Worm (Caenorhabditis elegans) whole organism, midembryonic: ENCODE measurements around the gene K03H1.11.

Experiments used
- T22C8.4 ChIP-seq: fragments of 200-800 bp; sonication (Bioruptor generic); IDR thresholded peaks from 2 replicates; pipeline ENCODE4 v1.3.6; 2022; ENCODE audit warnings: missing genetic modification characterization, missing compliant biosample characterization
- flt-1 ChIP-seq: fragments of 200-800 bp; sonication (Bioruptor generic); IDR thresholded peaks from 2 replicates; pipeline ENCODE4 v1.3.6; 2022; ENCODE audit warnings: missing genetic modification characterization, missing compliant biosample characterization
- klf-2 ChIP-seq: fragments of 200-800 bp; sonication (Bioruptor generic); conservative IDR thresholded peaks from 2 replicates; pipeline ENCODE4 v1.3.6; 2022; ENCODE audit warnings: missing genetic modification reagents, missing genetic modification characterization, missing compliant biosample characterization
- tab-1 ChIP-seq: fragments of 200-800 bp; sonication (Bioruptor generic); IDR thresholded peaks from 2 replicates; pipeline ENCODE4 v1.3.6; 2022; ENCODE audit warnings: missing genetic modification characterization, missing compliant biosample characterization
- ztf-29 ChIP-seq: fragments of 200-800 bp; sonication (Bioruptor generic); IDR thresholded peaks from 2 replicates; pipeline ENCODE4 v1.3.6; 2022; ENCODE audit warnings: missing genetic modification reagents, missing genetic modification characterization, missing compliant biosample characterization

ce11 chrIII:9988352-9988751, 36.6 kb upstream of the K03H1.11 start, which contains the start of gene C05B5.1:
- TF ChIP-seq ztf-29 (GFP tag; lab: Robert Waterston, UW) (no peak), T22C8.4 (GFP tag; lab: Robert Waterston, UW) (no peak), flt-1 (GFP tag; lab: Robert Waterston, UW) (no peak), klf-2 (GFP tag; lab: Robert Waterston, UW) (no peak), tab-1 (GFP tag; lab: Robert Waterston, UW) (no peak)
